Worm (Caenorhabditis elegans): ENCODE measurements around the gene D1005.4.
A peak's percentile ranks its signal among the peaks of the same experiment; 100 is the strongest.

The D1005.4 gene

ce11 chrX:1459756-1460155, 25.9 kb downstream of the D1005.4 start:
- TF ChIP-seq ceh-16 (tag; optimal IDR thresholded peaks at IDR 0.05) (no peak), unc-62 (GFP tag; optimal IDR thresholded peaks at IDR 0.05) (no peak), sma-3 (GFP tag; optimal IDR thresholded peaks at IDR 0.05) (no peak), nhr-237 (tag; optimal IDR thresholded peaks at IDR 0.05) (no peak), Y55F3AM.14 (GFP tag; optimal IDR thresholded peaks at IDR 0.05) (no peak), elt-3 (tag; optimal IDR thresholded peaks at IDR 0.05) (no peak), ztf-1 (GFP tag; conservative IDR thresholded peaks at IDR 0.05) (no peak), nhr-6 (tag; optimal IDR thresholded peaks at IDR 0.05) (no peak), nhr-129 (tag; optimal IDR thresholded peaks at IDR 0.05) (no peak), ztf-11 (tag; optimal IDR thresholded peaks at IDR 0.05) (no peak), F13H6.1 (tag; optimal IDR thresholded peaks at IDR 0.05) (no peak), nhr-12 (tag; optimal IDR thresholded peaks at IDR 0.05) (no peak), alr-1 (tag; optimal IDR thresholded peaks at IDR 0.05) (no peak), snpc-4 (tag; optimal IDR thresholded peaks at IDR 0.05) (no peak), sma-9 (GFP tag; optimal IDR thresholded peaks at IDR 0.05) (no peak), sma-9 (tag; optimal IDR thresholded peaks at IDR 0.05) (no peak), nhr-11 (tag; optimal IDR thresholded peaks at IDR 0.05) (no peak), unc-55 (GFP tag; optimal IDR thresholded peaks at IDR 0.05) (no peak)

DNA sequence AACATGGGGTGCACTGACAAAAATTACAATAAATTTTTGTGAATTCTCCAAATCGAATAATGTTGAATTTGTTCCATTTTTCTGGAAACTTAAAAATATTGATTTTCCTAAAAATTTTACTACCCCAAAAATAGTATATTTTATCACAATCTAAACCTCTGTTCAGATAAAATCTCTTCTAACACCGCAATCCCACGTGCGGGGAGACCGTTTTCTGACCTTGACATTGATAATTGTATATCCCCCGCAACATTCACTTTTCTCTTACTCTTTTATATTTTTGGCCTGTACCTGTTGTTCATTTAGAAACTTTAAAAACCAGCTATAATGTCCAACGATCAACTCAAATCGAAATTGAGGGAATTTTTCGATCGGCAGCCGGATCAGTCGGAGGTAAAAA, 26.8 kb downstream of the D1005.4 start, which contains the start of gene D1005.2:
Gene D1005.2 (plus strand): TSS at position 230 of the 400 bp plus-strand sequence.
- TF ChIP-seq aly-2 (tag; optimal IDR thresholded peaks at IDR 0.05): no peak
- TF ChIP-seq sma-9 (GFP tag; optimal IDR thresholded peaks at IDR 0.05): peak; percentile 69
- no peak for TF ChIP-seq sma-9 (tag; optimal IDR thresholded peaks at IDR 0.05)
- TF ChIP-seq snpc-4 (tag; optimal IDR thresholded peaks at IDR 0.05): no peak
- no peak for TF ChIP-seq F13H6.1 (tag; optimal IDR thresholded peaks at IDR 0.05)
- TF ChIP-seq nhr-10 (tag; optimal IDR thresholded peaks at IDR 0.05): no peak
- TF ChIP-seq nhr-21 (tag; optimal IDR thresholded peaks at IDR 0.05): no peak
- TF ChIP-seq ama-1 (optimal IDR thresholded peaks at IDR 0.05): no peak
- no peak for TF ChIP-seq nhr-237 (tag; optimal IDR thresholded peaks at IDR 0.05)
- peak; percentile 20 for TF ChIP-seq nhr-25 (tag; optimal IDR thresholded peaks at IDR 0.05)
- TF ChIP-seq R02D3.7 (tag; optimal IDR thresholded peaks at IDR 0.05): no peak
- TF ChIP-seq nhr-12 (tag; optimal IDR thresholded peaks at IDR 0.05): no peak
- TF ChIP-seq blmp-1 (tag; optimal IDR thresholded peaks at IDR 0.05; ENCODE audit: insufficient read depth): peak; percentile 63
- TF ChIP-seq sma-3 (GFP tag; optimal IDR thresholded peaks at IDR 0.05): peak; percentile 24
- TF ChIP-seq nhr-11 (tag; optimal IDR thresholded peaks at IDR 0.05): no peak
- TF ChIP-seq lin-13 (GFP tag; optimal IDR thresholded peaks at IDR 0.05): no peak
- TF ChIP-seq unc-55 (GFP tag; optimal IDR thresholded peaks at IDR 0.05): no peak
- TF ChIP-seq ztf-11 (tag; optimal IDR thresholded peaks at IDR 0.05): no peak
- peak in 1 of 2 experiments; percentile 5 for TF ChIP-seq mdl-1 (tag; optimal IDR thresholded peaks at IDR 0.05)

- TF ChIP-seq sma-3 (GFP tag; optimal IDR thresholded peaks at IDR 0.05) (peak; percentile 43), ama-1 (optimal IDR thresholded peaks at IDR 0.05) (no peak), nhr-10 (tag; optimal IDR thresholded peaks at IDR 0.05) (no peak), ztf-11 (tag; optimal IDR thresholded peaks at IDR 0.05) (no peak), lin-13 (GFP tag; optimal IDR thresholded peaks at IDR 0.05) (peak; percentile 21), nhr-6 (tag; optimal IDR thresholded peaks at IDR 0.05) (peak; percentile 32), fos-1 (tag; optimal IDR thresholded peaks at IDR 0.05) (peak; percentile 85), lin-39 (tag; optimal IDR thresholded peaks at IDR 0.05) (no peak), lin-11 (tag; optimal IDR thresholded peaks at IDR 0.05) (no peak), ztf-4 (tag; optimal IDR thresholded peaks at IDR 0.05) (peak; percentile 67), C34F6.9 (tag; optimal IDR thresholded peaks at IDR 0.05) (peak; percentile 36), nhr-23 (tag; optimal IDR thresholded peaks at IDR 0.05) (no peak), Y55F3AM.14 (GFP tag; optimal IDR thresholded peaks at IDR 0.05) (peak; percentile 21), egl-27 (tag; optimal IDR thresholded peaks at IDR 0.05) (peak; percentile 33), skn-1 (tag; optimal IDR thresholded peaks at IDR 0.05) (peak; percentile 91), nhr-21 (tag; optimal IDR thresholded peaks at IDR 0.05) (peak; percentile 4), nhr-129 (tag; optimal IDR thresholded peaks at IDR 0.05) (peak; percentile 87), F13H6.1 (tag; optimal IDR thresholded peaks at IDR 0.05) (peak; percentile 88), blmp-1 (tag; optimal IDR thresholded peaks at IDR 0.05; ENCODE audit: insufficient read depth) (no peak), crh-2 (tag; optimal IDR thresholded peaks at IDR 0.05) (peak; percentile 78), nhr-25 (tag; optimal IDR thresholded peaks at IDR 0.05) (peak; percentile 55), mdl-1 (tag; optimal IDR thresholded peaks at IDR 0.05) (peak in 1 of 2 experiments; percentile 21), lsy-2 (tag; optimal IDR thresholded peaks at IDR 0.05) (peak in 1 of 2 experiments; percentile 58), sem-4 (tag; optimal IDR thresholded peaks at IDR 0.05) (peak; percentile 37), sma-9 (GFP tag; optimal IDR thresholded peaks at IDR 0.05) (peak; percentile 83), sma-9 (tag; optimal IDR thresholded peaks at IDR 0.05) (no peak), gmeb-1 (tag; optimal IDR thresholded peaks at IDR 0.05) (peak; percentile 8)
Measured at ce11 chrX:1456350-1457080, 29.1 kb downstream of the D1005.4 start.
